Fruit fly (Drosophila melanogaster): ENCODE data around the gene CG9705.
A peak's percentile ranks its signal among the peaks of the same experiment; 100 is the strongest.

Gene CG9705

DNA sequence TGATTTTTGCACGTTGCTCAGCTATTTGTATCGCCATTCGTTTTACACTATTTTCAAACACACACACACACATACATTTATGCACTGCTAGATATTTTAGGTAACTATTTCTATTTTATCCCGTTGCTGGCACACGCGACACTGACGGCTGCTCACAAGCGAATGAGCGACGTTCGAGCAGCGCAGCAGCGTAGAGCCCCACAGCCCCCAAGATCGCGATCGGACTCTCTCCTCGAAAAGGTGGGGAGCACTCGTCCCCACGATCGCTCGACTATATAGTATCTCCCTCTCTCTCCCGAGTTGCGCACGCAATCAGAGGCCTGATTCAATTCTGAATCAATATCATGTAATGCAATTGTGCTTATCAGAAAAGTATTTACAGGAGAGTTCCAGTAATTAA, 20.1 kb downstream of the CG9705 start (continued):
- TF ChIP-seq CG3065 (GFP tag; optimal IDR thresholded peaks at IDR 0.05) = no peak
- no peak for TF ChIP-seq Bdp1 (GFP tag; optimal IDR thresholded peaks at IDR 0.05)
- no peak for TF ChIP-seq tll (GFP tag; optimal IDR thresholded peaks at IDR 0.05)
- no peak for TF ChIP-seq CG4854 (GFP tag; optimal IDR thresholded peaks at IDR 0.05)
- no peak for TF ChIP-seq disco-r (GFP tag; optimal IDR thresholded peaks at IDR 0.05)
- TF ChIP-seq slou (GFP tag; optimal IDR thresholded peaks at IDR 0.05) = no peak
- no peak for TF ChIP-seq CG18011 (GFP tag; optimal IDR thresholded peaks at IDR 0.05)
- no peak for TF ChIP-seq CG4424 (GFP tag; optimal IDR thresholded peaks at IDR 0.05)
- no peak for TF ChIP-seq crc (GFP tag; optimal IDR thresholded peaks at IDR 0.05)
- no peak for TF ChIP-seq fd3F (GFP tag; optimal IDR thresholded peaks at IDR 0.05)
- TF ChIP-seq CG9817 (tag; optimal IDR thresholded peaks at IDR 0.05) = no peak
- TF ChIP-seq Ets97D (GFP tag; optimal IDR thresholded peaks at IDR 0.05) = no peak
- TF ChIP-seq sr (GFP tag; IDR thresholded peaks at IDR 0.05) = no peak
- TF ChIP-seq CG4730 (GFP tag; IDR thresholded peaks at IDR 0.05) = no peak
- 0 out of 2 replicates have a peak, but pooled peaks have one; percentile 8 for TF ChIP-seq ara (GFP tag; IDR thresholded peaks at IDR 0.05)
- TF ChIP-seq tin (GFP tag; optimal IDR thresholded peaks at IDR 0.05) = no peak
- no peak for TF ChIP-seq fd96Cb (tag; optimal IDR thresholded peaks at IDR 0.05)
- TF ChIP-seq CG13287 (GFP tag; IDR thresholded peaks at IDR 0.05; ENCODE audit: partially characterized antibody) = peak; percentile 10; the same call in 1 of the 2 replicates
- no peak for TF ChIP-seq CG7928 (GFP tag; optimal IDR thresholded peaks at IDR 0.05)
- TF ChIP-seq E2f1 (GFP tag; IDR thresholded peaks at IDR 0.05) = no peak
- no peak for TF ChIP-seq ATbp (GFP tag; optimal IDR thresholded peaks at IDR 0.05)
- no peak for TF ChIP-seq zfh1 (GFP tag; IDR thresholded peaks at IDR 0.05)
- no peak for TF ChIP-seq Max (GFP tag; optimal IDR thresholded peaks at IDR 0.05)
- no peak for TF ChIP-seq CG18476 (GFP tag; optimal IDR thresholded peaks at IDR 0.05)
- 0 out of 2 replicates have a peak, but pooled peaks have one; percentile 22 for TF ChIP-seq CG5953 (GFP tag; IDR thresholded peaks at IDR 0.05)
- no peak for TF ChIP-seq pnt (GFP tag; optimal IDR thresholded peaks at IDR 0.05)
- no peak for TF ChIP-seq z (GFP tag; IDR thresholded peaks at IDR 0.05)
- no peak for TF ChIP-seq CG1602 (GFP tag; optimal IDR thresholded peaks at IDR 0.05)
- no peak for TF ChIP-seq CG15073 (GFP tag; optimal IDR thresholded peaks at IDR 0.05)
- TF ChIP-seq vvl (GFP tag; IDR thresholded peaks at IDR 0.05) = no peak
- no peak for TF ChIP-seq CG7357 (GFP tag; IDR thresholded peaks at IDR 0.05)
- TF ChIP-seq dmrt11E (tag; optimal IDR thresholded peaks at IDR 0.05) = no peak
- peak; percentile 80 for TF ChIP-seq HLHmδ (GFP tag; optimal IDR thresholded peaks at IDR 0.05)
- no peak for TF ChIP-seq CTCF (GFP tag; optimal IDR thresholded peaks at IDR 0.05)
- TF ChIP-seq Poxn (GFP tag; IDR thresholded peaks at IDR 0.05) = no peak
- TF ChIP-seq shn (GFP tag; optimal IDR thresholded peaks at IDR 0.05) = no peak
- TF ChIP-seq CG15696 (tag; optimal IDR thresholded peaks at IDR 0.05) = no peak
- TF ChIP-seq CG14965 (GFP tag; optimal IDR thresholded peaks at IDR 0.05; ENCODE audit: borderline replicate concordance) = no peak
- no peak for TF ChIP-seq PHDP (tag; optimal IDR thresholded peaks at IDR 0.05)
- TF ChIP-seq p53 (GFP tag; optimal IDR thresholded peaks at IDR 0.05) = no peak
- no peak for TF ChIP-seq kay (GFP tag; optimal IDR thresholded peaks at IDR 0.05)
- TF ChIP-seq Hr78 (GFP tag; optimal IDR thresholded peaks at IDR 0.05) = no peak
- no peak for TF ChIP-seq hth (optimal IDR thresholded peaks at IDR 0.05)
- no peak for TF ChIP-seq CG7745 (tag; optimal IDR thresholded peaks at IDR 0.05)
- no peak for TF ChIP-seq ind (GFP tag; optimal IDR thresholded peaks at IDR 0.05)
- peak; percentile 14 for TF ChIP-seq CG34376 (GFP tag; optimal IDR thresholded peaks at IDR 0.05)
- no peak for TF ChIP-seq nerfin-2 (GFP tag; IDR thresholded peaks at IDR 0.05; ENCODE audit: partially characterized antibody)
- no peak for TF ChIP-seq gsb (GFP tag; IDR thresholded peaks at IDR 0.05)
- 0 out of 2 replicates have a peak, but pooled peaks have one; percentile 28 for TF ChIP-seq sna (GFP tag; IDR thresholded peaks at IDR 0.05; ENCODE audit: partially characterized antibody)
- no peak for TF ChIP-seq tna (GFP tag; IDR thresholded peaks at IDR 0.05; ENCODE audit: partially characterized antibody)
- no peak for TF ChIP-seq gt (GFP tag; IDR thresholded peaks at IDR 0.05)
- TF ChIP-seq en (GFP tag; optimal IDR thresholded peaks at IDR 0.05) = no peak

Measured in whole organism, embryonic.